Fruit fly (Drosophila melanogaster): ENCODE measurements around the gene Sfp33A1.

The Sfp33A1 gene

DNA sequence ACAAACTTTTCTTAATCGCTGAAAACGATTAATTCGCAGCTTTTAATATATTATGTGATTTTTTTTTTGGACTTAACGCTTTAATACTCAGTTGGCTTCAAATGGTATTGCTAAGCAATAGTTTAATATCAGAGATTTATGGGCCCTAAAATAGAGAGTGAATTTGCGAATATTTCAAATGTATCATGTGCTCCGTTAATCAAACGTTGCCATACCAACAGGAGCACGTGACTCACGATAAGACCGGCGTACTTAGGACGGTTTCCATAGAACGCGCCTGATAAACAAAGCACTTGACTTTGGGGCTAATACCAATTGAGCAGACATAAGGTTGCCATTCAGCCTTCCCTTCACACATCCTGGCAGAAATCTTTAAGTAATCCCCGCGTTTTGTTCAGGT is 16.7 kb downstream of the Sfp33A1 start:
- TF ChIP-seq svp (GFP tag) (peak; percentile 47), OdsH (GFP tag; optimal IDR thresholded peaks at IDR 0.05) (no peak)

dm6 chr2L:11735975-11736374 is 18.3 kb downstream of the Sfp33A1 start:
- peak; percentile 51 for TF ChIP-seq svp (GFP tag)
- no peak for TF ChIP-seq CG6163 (GFP tag; IDR thresholded peaks at IDR 0.05)
- TF ChIP-seq dac (GFP tag; optimal IDR thresholded peaks at IDR 0.05) = no peak
- TF ChIP-seq Eip78C (GFP tag) = peak; percentile 56
- TF ChIP-seq dsx (GFP tag; optimal IDR thresholded peaks at IDR 0.05; ENCODE audit: poor library complexity, severe bottlenecking) = no peak
- peak; percentile 73 for TF ChIP-seq fkh (GFP tag; optimal IDR thresholded peaks at IDR 0.05)
- TF ChIP-seq esn (GFP tag; optimal IDR thresholded peaks at IDR 0.05) = no peak
- TF ChIP-seq vri (GFP tag; optimal IDR thresholded peaks at IDR 0.05) = peak; percentile 35
